Worm (Caenorhabditis elegans) whole organism, L1 larva: ENCODE measurements around the gene vps-24.

Experiments used
- C16A3.4 ChIP-seq: fragments of 150-350 bp; optimal IDR thresholded peaks from 2 replicates; lab custom pipeline; 2014; ENCODE audit warnings: missing biosample characterization, missing genetic modification characterization
- C34B4.2 ChIP-seq: sonication (generic microtip); optimal IDR thresholded peaks from 2 replicates; lab custom pipeline; 2017; ENCODE audit warnings: mild to moderate bottlenecking, missing genetic modification characterization, missing compliant biosample characterization
- F16B12.6 ChIP-seq: fragments of 150-350 bp; optimal IDR thresholded peaks from 2 replicates; lab custom pipeline; 2014; ENCODE audit warnings: missing biosample characterization, missing genetic modification characterization
- aha-1 ChIP-seq: fragments of 150-350 bp; optimal IDR thresholded peaks from 2 replicates; lab custom pipeline; 2014; ENCODE audit warnings: missing biosample characterization, missing genetic modification characterization
- alr-1 ChIP-seq: fragments of 200-800 bp; sonication (Bioruptor generic); optimal IDR thresholded peaks from 2 replicates; lab custom pipeline; 2018; ENCODE audit warnings: borderline replicate concordance, mild to moderate bottlenecking, missing genetic modification characterization, missing compliant biosample characterization
- ces-1 ChIP-seq: fragments of 150-350 bp; optimal IDR thresholded peaks from 2 replicates; lab custom pipeline; 2014; ENCODE audit warnings: missing biosample characterization, missing genetic modification reagents, missing genetic modification characterization
- dpl-1 ChIP-seq, 3 experiments: fragments of 150-350 bp in 2 of 3; sonication (generic microtip) in 1 of 3; optimal IDR thresholded peaks; 2 replicates each; lab custom pipeline; 2014 to 2017; ENCODE audit warnings: missing biosample characterization in 3 of 3, missing genetic modification characterization in 3 of 3, missing genetic modification reagents in 3 of 3
- dsc-1 ChIP-seq: sonication (generic microtip); optimal IDR thresholded peaks from 2 replicates; lab custom pipeline; 2016; ENCODE audit warnings: mild to moderate bottlenecking, missing genetic modification characterization, missing compliant biosample characterization
- efl-1 ChIP-seq, 4 experiments: fragments of 150-350 bp; optimal IDR thresholded peaks in 3 of 4; peaks in 1 of 4; 1 replicate in 1 of 4; 2 replicates in 3 of 4; lab custom pipeline; 2014; ENCODE audit warnings: missing biosample characterization in 2 of 4, missing genetic modification characterization in 2 of 4, missing genetic modification reagents in 2 of 4
- efl-3 ChIP-seq: fragments of 200-800 bp; sonication (Bioruptor generic); optimal IDR thresholded peaks from 2 replicates; lab custom pipeline; 2018; ENCODE audit warnings: mild to moderate bottlenecking, missing genetic modification characterization, missing compliant biosample characterization
- elt-2 ChIP-seq: sonication (generic microtip); optimal IDR thresholded peaks from 2 replicates; lab custom pipeline; 2016; ENCODE audit warnings: missing genetic modification characterization, mild to moderate bottlenecking, inconsistent platforms, missing compliant biosample characterization, missing genetic modification reagents
- elt-3 ChIP-seq, 6 experiments: fragments of 150-350 bp in 1 of 6; sonication (generic microtip); optimal IDR thresholded peaks; 2 replicates each; lab custom pipeline; 2017 to 2018; ENCODE audit warnings: missing biosample characterization in 6 of 6, missing genetic modification characterization in 6 of 6, inconsistent platforms in 1 of 6
- ets-5 ChIP-seq: fragments of 200-800 bp; sonication (Bioruptor generic); IDR thresholded peaks from 2 replicates; pipeline ENCODE4 v1.3.6; 2022; ENCODE audit warnings: missing genetic modification characterization, missing compliant biosample characterization
- fkh-10 ChIP-seq: sonication (generic microtip); optimal IDR thresholded peaks from 2 replicates; lab custom pipeline; 2017; ENCODE audit warnings: missing biosample characterization, missing genetic modification reagents, missing genetic modification characterization
- fkh-8 ChIP-seq: sonication (generic microtip); optimal IDR thresholded peaks from 2 replicates; lab custom pipeline; 2016; ENCODE audit warnings: mild to moderate bottlenecking, missing genetic modification characterization, missing compliant biosample characterization
- fos-1 ChIP-seq: fragments of 150-350 bp; optimal IDR thresholded peaks from 2 replicates; lab custom pipeline; 2014; ENCODE audit warnings: missing biosample characterization, missing genetic modification characterization
- grh-1 ChIP-seq: fragments of 200-800 bp; sonication (Bioruptor generic); IDR thresholded peaks from 2 replicates; pipeline ENCODE4 v1.3.6; 2022; ENCODE audit warnings: missing genetic modification reagents, missing genetic modification characterization, missing compliant biosample characterization
- irx-1 ChIP-seq: sonication (generic microtip); optimal IDR thresholded peaks from 2 replicates; lab custom pipeline; 2016; ENCODE audit warnings: missing genetic modification characterization, missing compliant biosample characterization
- isw-1 ChIP-seq: fragments of 200-800 bp; sonication (Bioruptor generic); IDR thresholded peaks from 2 replicates; pipeline ENCODE4 v1.3.6; 2022; ENCODE audit warnings: missing genetic modification characterization, missing compliant biosample characterization
- lin-13 ChIP-seq: fragments of 150-350 bp; optimal IDR thresholded peaks from 2 replicates; lab custom pipeline; 2014; ENCODE audit warnings: missing biosample characterization, missing genetic modification reagents, missing genetic modification characterization
- lin-14 ChIP-seq: fragments of 200-800 bp; sonication (Bioruptor generic); optimal IDR thresholded peaks from 2 replicates; lab custom pipeline; 2018; ENCODE audit warnings: mild to moderate bottlenecking, missing genetic modification characterization, moderate library complexity, missing compliant biosample characterization
- lin-35 ChIP-seq, 2 experiments: fragments of 150-350 bp; optimal IDR thresholded peaks; 2 replicates each; lab custom pipeline; 2014; ENCODE audit warnings: missing biosample characterization in 2 of 2, missing genetic modification characterization in 2 of 2, missing genetic modification reagents in 2 of 2
- lin-39 ChIP-seq: fragments of 150-350 bp; optimal IDR thresholded peaks from 2 replicates; lab custom pipeline; 2014; ENCODE audit warnings: missing biosample characterization, missing genetic modification reagents, missing genetic modification characterization
- lir-3 ChIP-seq: sonication (generic microtip); optimal IDR thresholded peaks from 2 replicates; lab custom pipeline; 2016; ENCODE audit warnings: mild to moderate bottlenecking, missing genetic modification characterization, moderate library complexity, missing compliant biosample characterization; ENCODE audit not compliant: poor library complexity
- lsy-2 ChIP-seq, 2 experiments: fragments of 150-350 bp; optimal IDR thresholded peaks; 2 replicates each; lab custom pipeline; 2014; ENCODE audit warnings: missing biosample characterization in 2 of 2, missing genetic modification characterization in 2 of 2
- mab-9 ChIP-seq: fragments of 200-800 bp; sonication (Bioruptor generic); IDR thresholded peaks from 2 replicates; pipeline ENCODE4 v1.3.6; 2022; ENCODE audit warnings: missing genetic modification reagents, missing genetic modification characterization, missing compliant biosample characterization
- mdl-1 ChIP-seq, 2 experiments: fragments of 150-350 bp; optimal IDR thresholded peaks; 2 replicates each; lab custom pipeline; 2014 to 2017; ENCODE audit warnings: missing biosample characterization in 2 of 2, missing genetic modification characterization in 2 of 2, inconsistent platforms in 1 of 2
- mep-1 ChIP-seq: fragments of 150-350 bp; optimal IDR thresholded peaks from 2 replicates; lab custom pipeline; 2014; ENCODE audit warnings: missing biosample characterization, missing genetic modification characterization
- nhr-19 ChIP-seq: fragments of 200-800 bp; sonication (Bioruptor generic); conservative IDR thresholded peaks from 2 replicates; pipeline ENCODE4 v1.3.6; 2022; ENCODE audit warnings: missing genetic modification characterization, missing compliant biosample characterization
- nhr-20 ChIP-seq: sonication (generic microtip); optimal IDR thresholded peaks from 2 replicates; lab custom pipeline; 2016; ENCODE audit warnings: mild to moderate bottlenecking, missing genetic modification characterization, missing compliant biosample characterization
- nhr-47 ChIP-seq: sonication (generic microtip); optimal IDR thresholded peaks from 2 replicates; lab custom pipeline; 2016; ENCODE audit warnings: mild to moderate bottlenecking, missing genetic modification characterization, moderate library complexity, missing compliant biosample characterization
- nhr-71 ChIP-seq: sonication (generic microtip); optimal IDR thresholded peaks from 2 replicates; lab custom pipeline; 2016; ENCODE audit warnings: mild to moderate bottlenecking, missing genetic modification characterization, moderate library complexity, missing compliant biosample characterization
- nhr-77 ChIP-seq: fragments of 150-350 bp; optimal IDR thresholded peaks from 2 replicates; lab custom pipeline; 2014; ENCODE audit warnings: missing biosample characterization, missing genetic modification characterization
- nhr-84 ChIP-seq: sonication (generic microtip); optimal IDR thresholded peaks from 2 replicates; lab custom pipeline; 2017; ENCODE audit warnings: missing biosample characterization, missing genetic modification characterization
- nhr-85 ChIP-seq: sonication (generic microtip); peaks from one replicate; lab custom pipeline; 2016; ENCODE audit warnings: missing genetic modification characterization, inconsistent platforms, missing compliant biosample characterization
- nhr-90 ChIP-seq: sonication (generic microtip); optimal IDR thresholded peaks from 2 replicates; lab custom pipeline; 2016; ENCODE audit warnings: mild to moderate bottlenecking, missing genetic modification characterization, missing compliant biosample characterization; ENCODE audit not compliant: poor library complexity
- rnt-1 ChIP-seq: sonication (generic microtip); optimal IDR thresholded peaks from 2 replicates; lab custom pipeline; 2016; ENCODE audit warnings: mild to moderate bottlenecking, missing genetic modification characterization, moderate library complexity, missing compliant biosample characterization
- snu-23 ChIP-seq: sonication (generic microtip); optimal IDR thresholded peaks from 2 replicates; lab custom pipeline; 2016; ENCODE audit warnings: missing genetic modification characterization, missing compliant biosample characterization
- swsn-7 ChIP-seq: sonication (generic microtip); optimal IDR thresholded peaks from 2 replicates; lab custom pipeline; 2016; ENCODE audit warnings: missing genetic modification characterization, missing compliant biosample characterization
- tbx-2 ChIP-seq: sonication (generic microtip); optimal IDR thresholded peaks from 2 replicates; lab custom pipeline; 2016; ENCODE audit warnings: missing genetic modification characterization, missing compliant biosample characterization
- unc-130 ChIP-seq: fragments of 150-350 bp; optimal IDR thresholded peaks from 2 replicates; lab custom pipeline; 2017; ENCODE audit warnings: missing biosample characterization, missing genetic modification characterization, inconsistent platforms
- unc-62 ChIP-seq: fragments of 150-350 bp; optimal IDR thresholded peaks from 2 replicates; lab custom pipeline; 2014; ENCODE audit warnings: missing biosample characterization, missing genetic modification reagents, missing genetic modification characterization
- unc-86 ChIP-seq: sonication (generic microtip); optimal IDR thresholded peaks from 2 replicates; lab custom pipeline; 2016; ENCODE audit warnings: missing genetic modification characterization, missing compliant biosample characterization
- unc-98 ChIP-seq: fragments of 200-800 bp; sonication (Bioruptor generic); IDR thresholded peaks from 2 replicates; pipeline ENCODE4 v1.3.6; 2022; ENCODE audit warnings: missing genetic modification characterization, missing compliant biosample characterization
- xbp-1 ChIP-seq: sonication (generic microtip); optimal IDR thresholded peaks from 2 replicates; lab custom pipeline; 2016; ENCODE audit warnings: missing genetic modification characterization, missing compliant biosample characterization
- zag-1 ChIP-seq: fragments of 150-350 bp; optimal IDR thresholded peaks from 2 replicates; lab custom pipeline; 2014; ENCODE audit warnings: missing biosample characterization, missing genetic modification characterization
- ztf-4 ChIP-seq: fragments of 150-350 bp; optimal IDR thresholded peaks from 2 replicates; lab custom pipeline; 2014; ENCODE audit warnings: missing biosample characterization, missing genetic modification characterization

The vps-24 gene

ce11 chrII:5027952-5028351 is 34.2 kb downstream of the vps-24 start:
- TF ChIP-seq lin-13 (GFP tag; lab: Kevin White, UChicago) (no peak), nhr-47 (tag; lab: Kevin White, UChicago) (no peak), lin-39 (no peak), ets-5 (GFP tag; lab: Robert Waterston, UW) (no peak), zag-1 (tag; lab: Kevin White, UChicago) (no peak), unc-62 (GFP tag; lab: Kevin White, UChicago) (no peak), swsn-7 (tag; lab: Kevin White, UChicago) (no peak)

DNA sequence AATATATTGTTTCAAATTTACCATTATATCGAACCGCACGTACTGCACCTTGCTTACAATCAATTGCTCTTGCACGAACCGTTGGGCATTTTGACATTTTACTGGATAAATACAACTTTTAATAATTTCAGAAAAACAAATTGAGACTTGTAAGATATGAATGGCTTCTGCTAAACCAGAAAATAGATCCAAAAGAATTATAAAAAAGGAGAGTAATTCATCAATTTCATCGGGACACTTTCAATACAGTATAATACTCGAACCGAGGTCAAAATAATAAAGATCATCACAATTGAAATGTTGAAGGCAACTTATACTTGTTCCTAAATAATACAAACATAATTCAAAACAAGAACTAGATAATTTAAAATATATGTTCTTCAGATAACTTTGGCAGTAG is 37.8 kb downstream of the vps-24 start, which contains the start of gene wdr-83:
Gene wdr-83 (minus strand): TSS at position 101 of the 400 bp plus-strand sequence.
- TF ChIP-seq unc-86 (no peak), nhr-71 (tag; lab: Kevin White, UChicago) (no peak), alr-1 (tag; lab: Kevin White, UChicago) (no peak), lin-39 (no peak), ztf-4 (tag; lab: Kevin White, UChicago) (no peak), mep-1 (tag; lab: Kevin White, UChicago) (no peak)
- TF ChIP-seq, all 84 proteins: peak for 0

ce11 chrII:5032669-5033068 is 38.9 kb downstream of the vps-24 start:
- TF ChIP-seq swsn-7 (tag; lab: Kevin White, UChicago) = peak; percentile 60
- TF ChIP-seq grh-1 (GFP tag; lab: Robert Waterston, UW) = no peak
- TF ChIP-seq unc-130 = no peak
- peak; percentile 74 for TF ChIP-seq nhr-47 (tag; lab: Kevin White, UChicago)
- peak; percentile 49 to 71 for TF ChIP-seq lin-35 (GFP tag; optimal IDR thresholded peaks at IDR 0.05; lab: Kevin White, UChicago)
- peak; percentile 48 for TF ChIP-seq F16B12.6 (tag; lab: Kevin White, UChicago)
- no peak for TF ChIP-seq ces-1
- no peak for TF ChIP-seq fkh-10
- TF ChIP-seq fkh-8 (tag; lab: Kevin White, UChicago) = peak; percentile 48
- peak; percentile 9 for TF ChIP-seq nhr-77 (tag; lab: Kevin White, UChicago)
- TF ChIP-seq unc-86 = peak; percentile 13
- TF ChIP-seq aha-1 (tag; lab: Kevin White, UChicago) = no peak
- peak; percentile 55 for TF ChIP-seq fos-1 (tag; lab: Kevin White, UChicago)
- TF ChIP-seq mdl-1 (tag; optimal IDR thresholded peaks at IDR 0.05; lab: Kevin White, UChicago) = peak in 1 of 2 experiments; percentile 58
- TF ChIP-seq C34B4.2 (tag; lab: Kevin White, UChicago) = no peak
- TF ChIP-seq nhr-19 (GFP tag; lab: Robert Waterston, UW) = peak; percentile 70
- TF ChIP-seq ztf-4 (tag; lab: Kevin White, UChicago) = peak; percentile 48
- peak; percentile 60 for TF ChIP-seq elt-2 (tag; lab: Kevin White, UChicago)
- no peak for TF ChIP-seq nhr-84 (tag; lab: Kevin White, UChicago)
- TF ChIP-seq tbx-2 (tag; lab: Kevin White, UChicago) = peak; percentile 27
- no peak for TF ChIP-seq unc-98 (GFP tag; lab: Robert Waterston, UW)
- TF ChIP-seq nhr-85 = peak; percentile 45
- no peak for TF ChIP-seq ets-5 (GFP tag; lab: Robert Waterston, UW)
- peak; percentile 41 for TF ChIP-seq C16A3.4 (tag; lab: Kevin White, UChicago)
- TF ChIP-seq rnt-1 = peak; percentile 69
- TF ChIP-seq efl-1 (optimal IDR thresholded peaks at IDR 0.05; lab: Kevin White, UChicago) = peak; percentile 54 to 59
- peak; percentile 51 to 95 for TF ChIP-seq efl-1 (GFP tag; optimal IDR thresholded peaks at IDR 0.05 in 1 of 2; lab: Kevin White, UChicago)
- TF ChIP-seq lin-13 (GFP tag; lab: Kevin White, UChicago) = peak; percentile 23
- peak; percentile 40 for TF ChIP-seq lin-14
- no peak for TF ChIP-seq efl-3 (GFP tag; lab: Kevin White, UChicago)
- peak; percentile 80 for TF ChIP-seq snu-23
- TF ChIP-seq lsy-2 (tag; optimal IDR thresholded peaks at IDR 0.05; lab: Kevin White, UChicago) = peak; percentile 50 to 73
- TF ChIP-seq mab-9 (GFP tag; lab: Robert Waterston, UW) = no peak
- TF ChIP-seq lir-3 = peak; percentile 30
- peak in 2 of 3 experiments; percentile 33 to 45 for TF ChIP-seq dpl-1 (GFP tag; optimal IDR thresholded peaks at IDR 0.05; lab: Kevin White, UChicago)
- peak; percentile 71 for TF ChIP-seq nhr-71 (tag; lab: Kevin White, UChicago)
- TF ChIP-seq irx-1 (tag; lab: Kevin White, UChicago) = peak; percentile 24
- peak; percentile 26; the same call in 1 of the 2 replicates for TF ChIP-seq isw-1 (GFP tag; lab: Robert Waterston, UW)
- TF ChIP-seq nhr-90 = peak; percentile 38
- peak; percentile 69 for TF ChIP-seq nhr-20 (tag; lab: Kevin White, UChicago)
- peak in 2 of 6 experiments; percentile 19 to 65 for TF ChIP-seq elt-3 (tag; optimal IDR thresholded peaks at IDR 0.05; lab: Kevin White, UChicago)
- TF ChIP-seq dsc-1 = peak; percentile 66
- TF ChIP-seq xbp-1 (tag; lab: Kevin White, UChicago) = peak; percentile 55
